Fruit fly (Drosophila melanogaster) whole organism, embryonic: Measurements from ENCODE around the gene Rim2.
A peak's percentile ranks its signal among the peaks of the same experiment; 100 is the strongest.

ENCODE experiments used
- Aef1 ChIP-seq: fragments of 200-800 bp; sonication (Bioruptor generic); IDR thresholded peaks from 3 replicates; pipeline ENCODE4 v1.3.6; 2022; ENCODE audit warnings: missing biosample characterization, missing genetic modification characterization
- CG10565 ChIP-seq: fragments of 200-800 bp; sonication (Bioruptor generic); optimal IDR thresholded peaks from 3 replicates; lab custom pipeline; 2016; ENCODE audit warnings: missing biosample characterization, mild to moderate bottlenecking, missing genetic modification characterization
- CG11456 ChIP-seq: fragments of 200-800 bp; sonication (Bioruptor generic); IDR thresholded peaks from 3 replicates; pipeline ENCODE4 v1.3.6; 2022; ENCODE audit warnings: missing biosample characterization, missing genetic modification characterization
- CG1233 ChIP-seq: fragments of 200-800 bp; sonication (Bioruptor generic); optimal IDR thresholded peaks from 4 replicates; lab custom pipeline; 2018; ENCODE audit warnings: missing biosample characterization, mild to moderate bottlenecking, missing genetic modification characterization
- CG15514 ChIP-seq: fragments of 200-800 bp; sonication (Bioruptor generic); optimal IDR thresholded peaks from 3 replicates; lab custom pipeline; 2017; ENCODE audit warnings: missing biosample characterization, missing genetic modification characterization, mild to moderate bottlenecking, moderate library complexity, missing genetic modification reagents
- CG16813 ChIP-seq: fragments of 200-800 bp; sonication (Bioruptor generic); IDR thresholded peaks from 3 replicates; pipeline ENCODE4 v1.3.6; 2022; ENCODE audit warnings: missing biosample characterization, missing genetic modification characterization; ENCODE audit not compliant: partially characterized antibody
- CG16863 ChIP-seq: fragments of 200-800 bp; sonication (Bioruptor generic); optimal IDR thresholded peaks from 3 replicates; lab custom pipeline; 2016; ENCODE audit warnings: missing biosample characterization, missing genetic modification characterization
- CG17186 ChIP-seq: fragments of 200-800 bp; sonication (Bioruptor generic); optimal IDR thresholded peaks from 3 replicates; lab custom pipeline; 2017; ENCODE audit warnings: missing biosample characterization, missing genetic modification reagents, missing genetic modification characterization
- CG17328 ChIP-seq: fragments of 200-800 bp; sonication (Bioruptor generic); IDR thresholded peaks from 2 replicates; pipeline ENCODE4 v1.3.6; 2022; ENCODE audit warnings: missing biosample characterization, missing genetic modification characterization
- CG17612 ChIP-seq: fragments of 200-800 bp; sonication (Bioruptor generic); IDR thresholded peaks from 2 replicates; pipeline ENCODE4 v1.3.6; 2022; ENCODE audit warnings: missing biosample characterization, missing genetic modification characterization
- CG17802 ChIP-seq: fragments of 200-800 bp; sonication (Bioruptor generic); optimal IDR thresholded peaks from 2 replicates; lab custom pipeline; 2018; ENCODE audit warnings: missing biosample characterization, mild to moderate bottlenecking, missing genetic modification characterization, moderate library complexity
- CG33213 ChIP-seq: fragments of 200-800 bp; sonication (Bioruptor generic); optimal IDR thresholded peaks from 3 replicates; lab custom pipeline; 2016; ENCODE audit warnings: missing biosample characterization, missing genetic modification characterization
- CG34376 ChIP-seq: fragments of 200-800 bp; sonication (Bioruptor generic); optimal IDR thresholded peaks from 2 replicates; lab custom pipeline; 2018; ENCODE audit warnings: missing biosample characterization, mild to moderate bottlenecking, missing genetic modification characterization
- CG42726 ChIP-seq: fragments of 200-800 bp; sonication (Bioruptor generic); IDR thresholded peaks from 2 replicates; pipeline ENCODE4 v1.3.6; 2022; ENCODE audit warnings: missing biosample characterization, missing genetic modification characterization; ENCODE audit not compliant: partially characterized antibody
- CG4404 ChIP-seq: fragments of 200-800 bp; sonication (Bioruptor generic); IDR thresholded peaks from 2 replicates; pipeline ENCODE4 v1.3.6; 2022; ENCODE audit warnings: missing biosample characterization, missing genetic modification characterization
- CG5245 ChIP-seq: fragments of 200-800 bp; sonication (Bioruptor generic); optimal IDR thresholded peaks from 3 replicates; lab custom pipeline; 2016; ENCODE audit warnings: missing biosample characterization, missing genetic modification characterization
- CG7928 ChIP-seq: fragments of 200-800 bp; sonication (Bioruptor generic); optimal IDR thresholded peaks from 2 replicates; lab custom pipeline; 2017; ENCODE audit warnings: missing biosample characterization, mild to moderate bottlenecking, missing genetic modification characterization
- CG9797 ChIP-seq: fragments of 200-800 bp; sonication (Bioruptor generic); optimal IDR thresholded peaks from 3 replicates; lab custom pipeline; 2018; ENCODE audit warnings: missing biosample characterization, mild to moderate bottlenecking, missing genetic modification characterization
- CG9932 ChIP-seq: fragments of 200-800 bp; sonication (Bioruptor generic); IDR thresholded peaks from 2 replicates; pipeline ENCODE4 v1.3.6; 2022; ENCODE audit warnings: missing biosample characterization, missing genetic modification characterization
- CHES-1-like ChIP-seq: fragments of 200-800 bp; sonication (Bioruptor generic); optimal IDR thresholded peaks from 2 replicates; lab custom pipeline; 2016; ENCODE audit warnings: missing biosample characterization, missing genetic modification characterization
- Dfd ChIP-seq, 2 experiments: fragments of >200 bp; optimal IDR thresholded peaks; 2 replicates each; lab custom pipeline; 2017; ENCODE audit warnings: missing biosample characterization in 2 of 2, missing genetic modification characterization in 2 of 2
- Doc2 ChIP-seq: fragments of 200-800 bp; sonication (Bioruptor generic); IDR thresholded peaks from 2 replicates; pipeline ENCODE4 v1.3.6; 2022; ENCODE audit warnings: missing biosample characterization, missing genetic modification characterization
- Doc3 ChIP-seq: fragments of 200-800 bp; sonication (Bioruptor generic); IDR thresholded peaks from 3 replicates; pipeline ENCODE4 v1.3.6; 2022; ENCODE audit warnings: missing biosample characterization, missing genetic modification characterization; ENCODE audit not compliant: partially characterized antibody
- Drgx ChIP-seq: fragments of 200-800 bp; sonication (Bioruptor generic); IDR thresholded peaks from 2 replicates; pipeline ENCODE4 v1.3.6; 2022; ENCODE audit warnings: missing biosample characterization, missing genetic modification characterization
- E2f1 ChIP-seq: fragments of 200-800 bp; sonication (Bioruptor generic); IDR thresholded peaks from 2 replicates; pipeline ENCODE4 v1.3.6; 2022; ENCODE audit warnings: missing biosample characterization, missing genetic modification characterization
- ERR ChIP-seq: fragments of 200-800 bp; sonication (Bioruptor generic); optimal IDR thresholded peaks from 2 replicates; lab custom pipeline; 2016; ENCODE audit warnings: missing biosample characterization, missing genetic modification characterization
- Elba2 ChIP-seq: fragments of 200-800 bp; sonication (Bioruptor generic); optimal IDR thresholded peaks from 3 replicates; lab custom pipeline; 2016; ENCODE audit warnings: missing biosample characterization, missing genetic modification characterization
- Ets65A ChIP-seq: fragments of 200-800 bp; sonication (Bioruptor generic); peaks from one replicate; lab custom pipeline; 2016; ENCODE audit warnings: missing biosample characterization, missing genetic modification characterization
- Med ChIP-seq: fragments of 200-800 bp; sonication (Bioruptor generic); peaks from one replicate; lab custom pipeline; 2016; ENCODE audit warnings: missing biosample characterization, missing genetic modification characterization, mild to moderate bottlenecking, inconsistent platforms, moderate library complexity
- Meics ChIP-seq: fragments of 200-800 bp; sonication (Bioruptor generic); optimal IDR thresholded peaks from 2 replicates; lab custom pipeline; 2017; ENCODE audit warnings: missing biosample characterization, mild to moderate bottlenecking, missing genetic modification characterization
- Nf-YB ChIP-seq: fragments of 200-800 bp; sonication (Bioruptor generic); optimal IDR thresholded peaks from 3 replicates; lab custom pipeline; 2019; ENCODE audit warnings: missing biosample characterization, mild to moderate bottlenecking, missing genetic modification characterization, moderate library complexity
- Nf-YC ChIP-seq: fragments of 200-800 bp; optimal IDR thresholded peaks from 3 replicates; lab custom pipeline; 2019; ENCODE audit warnings: missing biosample characterization, mild to moderate bottlenecking, missing genetic modification characterization, moderate library complexity
- Sox100B ChIP-seq: fragments of 200-800 bp; sonication (Bioruptor generic); optimal IDR thresholded peaks from 3 replicates; lab custom pipeline; 2018; ENCODE audit warnings: missing biosample characterization, mild to moderate bottlenecking, missing genetic modification characterization
- Stat92E ChIP-seq, 3 experiments: fragments of >200 bp in 2 of 3; fragments of 200-800 bp in 1 of 3; sonication (Bioruptor generic) in 1 of 3; optimal IDR thresholded peaks; 2 replicates each; lab custom pipeline; 2017 to 2019; ENCODE audit warnings: missing biosample characterization in 3 of 3, missing genetic modification characterization in 3 of 3, mild to moderate bottlenecking in 1 of 3, moderate library complexity in 1 of 3
- Trl ChIP-seq, 3 experiments: fragments of >200 bp in 2 of 3; fragments of 200-800 bp in 1 of 3; sonication (Bioruptor generic) in 1 of 3; optimal IDR thresholded peaks; 2 replicates in 1 of 3; 3 replicates in 2 of 3; lab custom pipeline; 2016 to 2017; ENCODE audit warnings: missing biosample characterization in 1 of 3, missing genetic modification characterization in 1 of 3
- ci ChIP-seq: fragments of 200-800 bp; sonication (Bioruptor generic); IDR thresholded peaks from 3 replicates; pipeline ENCODE4 v1.3.6; 2022; ENCODE audit warnings: missing biosample characterization, missing genetic modification characterization
- corto ChIP-seq: fragments of 200-800 bp; sonication (Bioruptor generic); optimal IDR thresholded peaks from 2 replicates; lab custom pipeline; 2016; ENCODE audit warnings: missing biosample characterization, mild to moderate bottlenecking, missing genetic modification characterization, moderate library complexity
- dysf ChIP-seq: fragments of 200-800 bp; sonication (Bioruptor generic); IDR thresholded peaks from 3 replicates; pipeline ENCODE4 v1.3.6; 2022; ENCODE audit warnings: missing biosample characterization, missing genetic modification characterization
- eve ChIP-seq, 2 experiments: fragments of >200 bp; optimal IDR thresholded peaks; 2 replicates each; lab custom pipeline; 2017; ENCODE audit warnings: missing biosample characterization in 2 of 2, missing genetic modification characterization in 2 of 2
- fu2 ChIP-seq: fragments of 200-800 bp; sonication (Bioruptor generic); optimal IDR thresholded peaks from 2 replicates; lab custom pipeline; 2016; ENCODE audit warnings: missing biosample characterization, missing genetic modification characterization
- gce ChIP-seq: fragments of 200-800 bp; sonication (Bioruptor generic); IDR thresholded peaks from 3 replicates; pipeline ENCODE4 v1.3.6; 2022; ENCODE audit warnings: missing biosample characterization, missing genetic modification characterization
- gcm ChIP-seq: fragments of 200-800 bp; sonication (Bioruptor generic); optimal IDR thresholded peaks from 2 replicates; lab custom pipeline; 2019; ENCODE audit warnings: missing biosample characterization, mild to moderate bottlenecking, missing genetic modification characterization, moderate library complexity
- gcm2 ChIP-seq: fragments of 200-800 bp; sonication (Bioruptor generic); optimal IDR thresholded peaks from 2 replicates; lab custom pipeline; 2016; ENCODE audit warnings: missing biosample characterization, missing genetic modification characterization
- gro ChIP-seq: fragments of 200-800 bp; sonication (Bioruptor generic); optimal IDR thresholded peaks from 2 replicates; lab custom pipeline; 2016; ENCODE audit warnings: missing biosample characterization, missing genetic modification characterization
- gsb-n ChIP-seq: fragments of 200-800 bp; sonication (Bioruptor generic); optimal IDR thresholded peaks from 3 replicates; lab custom pipeline; 2018; ENCODE audit warnings: missing biosample characterization, mild to moderate bottlenecking, missing genetic modification characterization
- hb ChIP-seq: fragments of 200-800 bp; sonication (Bioruptor generic); IDR thresholded peaks from 3 replicates; pipeline ENCODE4 v1.3.6; 2022; ENCODE audit warnings: missing biosample characterization, missing genetic modification characterization; ENCODE audit not compliant: partially characterized antibody
- nerfin-2 ChIP-seq: fragments of 200-800 bp; sonication (Bioruptor generic); IDR thresholded peaks from 2 replicates; pipeline ENCODE4 v1.3.6; 2022; ENCODE audit warnings: missing biosample characterization, missing genetic modification characterization; ENCODE audit not compliant: partially characterized antibody
- otp ChIP-seq: fragments of 200-800 bp; sonication (Bioruptor generic); IDR thresholded peaks from 3 replicates; pipeline ENCODE4, ENCODE4 v1.3.6; 2022; ENCODE audit warnings: missing biosample characterization, missing genetic modification characterization
- salm ChIP-seq: fragments of 200-800 bp; sonication (Bioruptor generic); optimal IDR thresholded peaks from 2 replicates; lab custom pipeline; 2018; ENCODE audit warnings: missing biosample characterization, mild to moderate bottlenecking, missing genetic modification characterization
- vfl ChIP-seq: fragments of 200-800 bp; sonication (Bioruptor generic); optimal IDR thresholded peaks from 2 replicates; lab custom pipeline; 2016; ENCODE audit warnings: missing biosample characterization, missing genetic modification characterization
- yki ChIP-seq: fragments of >200 bp; optimal IDR thresholded peaks from 3 replicates; lab custom pipeline; 2018
- z ChIP-seq: fragments of 200-800 bp; sonication (Bioruptor generic); IDR thresholded peaks from 3 replicates; pipeline ENCODE4 v1.3.6; 2022; ENCODE audit warnings: missing biosample characterization, missing genetic modification characterization

The Rim2 gene

dm6 chr2L:1751953-1752352 lies 27.8 kb upstream of the Rim2 start, which contains the start of the genes CG17712 and CG17648 (continued):
- peak; percentile 72 for TF ChIP-seq gcm
- TF ChIP-seq gsb-n: no peak
- peak; percentile 26 for TF ChIP-seq CG15514 (GFP tag; lab: Kevin White, UChicago)
- TF ChIP-seq corto (GFP tag; lab: Kevin White, UChicago): no peak
- peak; percentile 82 for TF ChIP-seq CG16813 (GFP tag; lab: Robert Waterston, UW)
- no peak for TF ChIP-seq CG4404 (GFP tag; lab: Robert Waterston, UW)
- no peak for TF ChIP-seq CG17186
- no peak for TF ChIP-seq ci (GFP tag; lab: Robert Waterston, UW)
- no peak for TF ChIP-seq gcm2 (GFP tag; lab: Kevin White, UChicago)
- TF ChIP-seq CG1233 (GFP tag; lab: Kevin White, UChicago): no peak
- no peak for TF ChIP-seq Nf-YC (tag; lab: Kevin White, UChicago)
- TF ChIP-seq CG16863: no peak
- no peak for TF ChIP-seq ERR (GFP tag; lab: Kevin White, UChicago)
- no peak for TF ChIP-seq CG17802 (tag; lab: Kevin White, UChicago)
- no peak for TF ChIP-seq Drgx
- no peak for TF ChIP-seq Dfd (GFP tag; optimal IDR thresholded peaks at IDR 0.05; lab: Kevin White, UChicago)
- no peak for TF ChIP-seq vfl
- TF ChIP-seq gro (GFP tag; lab: Kevin White, UChicago): no peak
- TF ChIP-seq CG17612: no peak
- TF ChIP-seq CG9932 (GFP tag; lab: Robert Waterston, UW): no peak
- peak; percentile 83 for TF ChIP-seq CG7928 (GFP tag; lab: Kevin White, UChicago)
- TF ChIP-seq eve (GFP tag; optimal IDR thresholded peaks at IDR 0.05; lab: Kevin White, UChicago): no peak
- no peak for TF ChIP-seq yki
- TF ChIP-seq Ets65A (GFP tag; lab: Kevin White, UChicago): peak; percentile 5
- 0 out of 2 replicates have a peak, but pooled peaks have one; percentile 17 for TF ChIP-seq CG17328 (GFP tag; lab: Robert Waterston, UW)
- peak; percentile 79 for TF ChIP-seq CG42726 (GFP tag; lab: Robert Waterston, UW)
- TF ChIP-seq CG11456: no peak; the same call in 2 of the 3 replicates
- 0 out of 3 replicates have a peak, but pooled peaks have one; percentile 26 for TF ChIP-seq hb (GFP tag; lab: Robert Waterston, UW)
- TF ChIP-seq CG33213: no peak
- no peak for TF ChIP-seq CG9797 (GFP tag; lab: Kevin White, UChicago)
- no peak for TF ChIP-seq Meics
- no peak for TF ChIP-seq CG34376 (GFP tag; lab: Kevin White, UChicago)
- TF ChIP-seq Aef1 (GFP tag; lab: Robert Waterston, UW): no peak
- TF ChIP-seq dysf (GFP tag; lab: Robert Waterston, UW): no peak
- TF ChIP-seq z (GFP tag; lab: Robert Waterston, UW): no peak
- TF ChIP-seq nerfin-2 (GFP tag; lab: Robert Waterston, UW): peak; percentile 56
- no peak for TF ChIP-seq gce (GFP tag; lab: Robert Waterston, UW)
- TF ChIP-seq Sox100B (GFP tag; lab: Kevin White, UChicago): no peak
- TF ChIP-seq CHES-1-like (GFP tag; lab: Kevin White, UChicago): no peak
- TF ChIP-seq Elba2 (GFP tag; lab: Kevin White, UChicago): no peak
- no peak for TF ChIP-seq Stat92E (GFP tag; optimal IDR thresholded peaks at IDR 0.05; lab: Kevin White, UChicago)
- TF ChIP-seq Doc3 (GFP tag; lab: Robert Waterston, UW): peak; percentile 85
- no peak for TF ChIP-seq Trl (optimal IDR thresholded peaks at IDR 0.05; lab: Kevin White, UChicago)
- no peak for TF ChIP-seq Trl (GFP tag; optimal IDR thresholded peaks at IDR 0.05; lab: Kevin White, UChicago)
- TF ChIP-seq Med (GFP tag; lab: Kevin White, UChicago): peak; percentile 82
- TF ChIP-seq CG5245 (GFP tag; lab: Kevin White, UChicago): no peak
- no peak for TF ChIP-seq otp (GFP tag; lab: Robert Waterston, UW)
- TF ChIP-seq E2f1: no peak
- TF ChIP-seq fu2 (GFP tag; lab: Kevin White, UChicago): no peak
- TF ChIP-seq CG10565 (GFP tag; lab: Kevin White, UChicago): no peak
- no peak for TF ChIP-seq salm (tag; lab: Kevin White, UChicago)
- no peak for TF ChIP-seq Doc2
- no peak for TF ChIP-seq Nf-YB (GFP tag; lab: Kevin White, UChicago)
